Fruit fly (Drosophila melanogaster): Measurements from ENCODE around the gene Grp170.

Gene Grp170

dm6 chrX:2241842-2242241 lies 33.0 kb downstream of the Grp170 start, which contains the start of gene kz (continued):
- TF ChIP-seq CG2116 (GFP tag; optimal IDR thresholded peaks at IDR 0.05) = peak; percentile 81
- TF ChIP-seq CG6791 (GFP tag; IDR thresholded peaks at IDR 0.05; ENCODE audit: partially characterized antibody) = peak; percentile 98
- no peak for TF ChIP-seq nerfin-1 (tag; optimal IDR thresholded peaks at IDR 0.05)
- no peak for TF ChIP-seq pnt (GFP tag; optimal IDR thresholded peaks at IDR 0.05)
- no peak for TF ChIP-seq D19B (GFP tag; optimal IDR thresholded peaks at IDR 0.05)
- no peak for TF ChIP-seq al (GFP tag; IDR thresholded peaks at IDR 0.05)
- TF ChIP-seq ERR (GFP tag; optimal IDR thresholded peaks at IDR 0.05) = no peak
- TF ChIP-seq CG13123 (GFP tag; optimal IDR thresholded peaks at IDR 0.05) = no peak
- TF ChIP-seq gem (tag; optimal IDR thresholded peaks at IDR 0.05) = no peak
- no peak for TF ChIP-seq CG10462 (GFP tag; optimal IDR thresholded peaks at IDR 0.05)
- TF ChIP-seq ro (GFP tag; IDR thresholded peaks at IDR 0.05) = no peak
- TF ChIP-seq CG18764 (GFP tag; optimal IDR thresholded peaks at IDR 0.05) = no peak
- no peak for TF ChIP-seq CG18262 (tag; optimal IDR thresholded peaks at IDR 0.05)
- peak; percentile 77 for TF ChIP-seq Dll (GFP tag; IDR thresholded peaks at IDR 0.05; ENCODE audit: partially characterized antibody)
- TF ChIP-seq Taf1 (GFP tag; IDR thresholded peaks at IDR 0.05) = no peak
- no peak for TF ChIP-seq CG4854 (GFP tag; optimal IDR thresholded peaks at IDR 0.05)
- TF ChIP-seq CG3995 (GFP tag; optimal IDR thresholded peaks at IDR 0.05) = peak; percentile 58
- TF ChIP-seq oc (tag; optimal IDR thresholded peaks at IDR 0.05) = no peak
- TF ChIP-seq Deaf1 (tag; optimal IDR thresholded peaks at IDR 0.05) = no peak
- no peak for TF ChIP-seq BtbVII (GFP tag; optimal IDR thresholded peaks at IDR 0.05)
- TF ChIP-seq Jarid2 (GFP tag; optimal IDR thresholded peaks at IDR 0.05) = no peak
- TF ChIP-seq CG9215 (GFP tag; IDR thresholded peaks at IDR 0.05) = no peak
- no peak for TF ChIP-seq CG31365 (tag; optimal IDR thresholded peaks at IDR 0.05)
- TF ChIP-seq Adf1 (GFP tag; IDR thresholded peaks at IDR 0.05) = 0 out of 2 replicates have a peak, but pooled peaks have one; percentile 9
- no peak for TF ChIP-seq pfk (GFP tag; optimal IDR thresholded peaks at IDR 0.05)
- TF ChIP-seq CG15073 (GFP tag; optimal IDR thresholded peaks at IDR 0.05) = no peak
- peak; percentile 51 for TF ChIP-seq CG9437 (GFP tag; optimal IDR thresholded peaks at IDR 0.05)
- TF ChIP-seq CG14050 (GFP tag; IDR thresholded peaks at IDR 0.05) = no peak
- TF ChIP-seq tap (tag; optimal IDR thresholded peaks at IDR 0.05) = no peak
- TF ChIP-seq CG42726 (GFP tag; IDR thresholded peaks at IDR 0.05; ENCODE audit: partially characterized antibody) = peak; percentile 84; the same call in 1 of the 2 replicates
- TF ChIP-seq Hand (GFP tag; optimal IDR thresholded peaks at IDR 0.05) = no peak
- TF ChIP-seq CG34376 (GFP tag; optimal IDR thresholded peaks at IDR 0.05) = no peak
- no peak for TF ChIP-seq crc (GFP tag; optimal IDR thresholded peaks at IDR 0.05)
- no peak for TF ChIP-seq Oaz (GFP tag; IDR thresholded peaks at IDR 0.05)
- no peak for TF ChIP-seq CG10366 (GFP tag; IDR thresholded peaks at IDR 0.05)
- no peak for TF ChIP-seq CG2202 (tag; optimal IDR thresholded peaks at IDR 0.05)
- TF ChIP-seq lab (GFP tag; optimal IDR thresholded peaks at IDR 0.05) = no peak
- no peak for TF ChIP-seq Dek (tag; optimal IDR thresholded peaks at IDR 0.05)
- no peak for TF ChIP-seq zf30C (GFP tag; optimal IDR thresholded peaks at IDR 0.05)
- no peak for TF ChIP-seq Hmx (GFP tag; optimal IDR thresholded peaks at IDR 0.05)
- no peak for TF ChIP-seq CG2678 (tag; optimal IDR thresholded peaks at IDR 0.05)
- TF ChIP-seq h (optimal IDR thresholded peaks at IDR 0.05) = no peak
- no peak for TF ChIP-seq esg (GFP tag; conservative IDR thresholded peaks at IDR 0.05)
- TF ChIP-seq CG13775 (GFP tag; optimal IDR thresholded peaks at IDR 0.05) = no peak
- TF ChIP-seq CG17328 (GFP tag; IDR thresholded peaks at IDR 0.05) = no peak
- TF ChIP-seq wek (GFP tag; optimal IDR thresholded peaks at IDR 0.05) = no peak
- TF ChIP-seq CG15696 (tag; optimal IDR thresholded peaks at IDR 0.05) = no peak
- TF ChIP-seq CG10979 (tag; optimal IDR thresholded peaks at IDR 0.05) = no peak
- TF ChIP-seq dmrt11E (tag; optimal IDR thresholded peaks at IDR 0.05) = no peak
- no peak for TF ChIP-seq Blimp-1 (GFP tag; optimal IDR thresholded peaks at IDR 0.05)
- TF ChIP-seq Dp (GFP tag; optimal IDR thresholded peaks at IDR 0.05) = peak; percentile 66

Measured in whole organism, embryonic.